Fruit fly (Drosophila melanogaster) whole organism, prepupa: ENCODE results near the gene Hmr.

ENCODE experiments used
- Blimp-1 ChIP-seq: fragments of 200-800 bp; sonication (Bioruptor generic); optimal IDR thresholded peaks from 3 replicates; lab custom pipeline; 2017; ENCODE audit warnings: missing biosample characterization, missing genetic modification characterization, mild to moderate bottlenecking, moderate library complexity, missing genetic modification reagents
- CG10631 ChIP-seq: fragments of 200-800 bp; sonication (Bioruptor generic); optimal IDR thresholded peaks from 2 replicates; lab custom pipeline; 2016; ENCODE audit warnings: missing biosample characterization, missing genetic modification characterization
- CG10669 ChIP-seq: fragments of 200-800 bp; sonication (Bioruptor generic); optimal IDR thresholded peaks from 3 replicates; lab custom pipeline; 2018; ENCODE audit warnings: missing biosample characterization, mild to moderate bottlenecking, missing genetic modification characterization, moderate library complexity
- CG11294 ChIP-seq: fragments of 200-800 bp; sonication (Bioruptor generic); IDR thresholded peaks from 2 replicates; pipeline ENCODE4 v1.3.6; 2022; ENCODE audit warnings: missing biosample characterization, missing genetic modification characterization
- CG11762 ChIP-seq: fragments of 200-800 bp; sonication (Bioruptor generic); optimal IDR thresholded peaks from 3 replicates; lab custom pipeline; 2016; ENCODE audit warnings: missing biosample characterization, missing genetic modification characterization; ENCODE audit not compliant: insufficient read depth
- CG11902 ChIP-seq: fragments of 200-800 bp; sonication (Bioruptor generic); optimal IDR thresholded peaks from 3 replicates; lab custom pipeline; 2016; ENCODE audit warnings: missing biosample characterization, missing genetic modification characterization
- CG15336 ChIP-seq: fragments of 200-800 bp; sonication (Bioruptor generic); IDR thresholded peaks from 2 replicates; pipeline ENCODE4 v1.3.6; 2022; ENCODE audit warnings: missing biosample characterization, missing genetic modification characterization
- CG1621 ChIP-seq: fragments of 200-800 bp; sonication (Bioruptor generic); optimal IDR thresholded peaks from 3 replicates; lab custom pipeline; 2018; ENCODE audit warnings: missing biosample characterization, mild to moderate bottlenecking, missing genetic modification characterization
- CG31627 ChIP-seq: fragments of 200-800 bp; sonication (Bioruptor generic); optimal IDR thresholded peaks from 3 replicates; lab custom pipeline; 2016; ENCODE audit warnings: missing biosample characterization, missing genetic modification characterization
- CG32006 ChIP-seq: fragments of 200-800 bp; sonication (Bioruptor generic); optimal IDR thresholded peaks from 3 replicates; lab custom pipeline; 2017; ENCODE audit warnings: missing biosample characterization, mild to moderate bottlenecking, missing genetic modification characterization
- CG34406 ChIP-seq: fragments of 200-800 bp; sonication (Bioruptor generic); optimal IDR thresholded peaks from 3 replicates; lab custom pipeline; 2016; ENCODE audit warnings: missing biosample characterization, missing genetic modification characterization
- CG3919 ChIP-seq: fragments of 200-800 bp; sonication (Bioruptor generic); optimal IDR thresholded peaks from 3 replicates; lab custom pipeline; 2016; ENCODE audit warnings: missing biosample characterization, missing genetic modification characterization
- CG4318 ChIP-seq: fragments of 200-800 bp; sonication (Bioruptor generic); optimal IDR thresholded peaks from 3 replicates; lab custom pipeline; 2017; ENCODE audit warnings: missing biosample characterization, mild to moderate bottlenecking, missing genetic modification characterization
- CG6163 ChIP-seq: fragments of 200-800 bp; sonication (Bioruptor generic); IDR thresholded peaks from 3 replicates; pipeline ENCODE4 v1.3.6; 2022; ENCODE audit warnings: missing biosample characterization, missing genetic modification characterization
- CG6276 ChIP-seq: fragments of 200-800 bp; sonication (Bioruptor generic); optimal IDR thresholded peaks from 2 replicates; lab custom pipeline; 2017; ENCODE audit warnings: missing biosample characterization, mild to moderate bottlenecking, missing genetic modification characterization
- CG6792 ChIP-seq: fragments of 200-800 bp; sonication (Bioruptor generic); optimal IDR thresholded peaks from 3 replicates; lab custom pipeline; 2016; ENCODE audit warnings: missing biosample characterization, missing genetic modification characterization
- CG6854 ChIP-seq: fragments of 200-800 bp; sonication (Bioruptor generic); optimal IDR thresholded peaks from 2 replicates; lab custom pipeline; 2017; ENCODE audit warnings: missing biosample characterization, mild to moderate bottlenecking, missing genetic modification characterization
- CG8319 ChIP-seq: fragments of 200-800 bp; sonication (Bioruptor generic); optimal IDR thresholded peaks from 3 replicates; lab custom pipeline; 2016; ENCODE audit warnings: missing biosample characterization, missing genetic modification characterization
- CG9139 ChIP-seq: fragments of 200-800 bp; sonication (Bioruptor generic); optimal IDR thresholded peaks from 3 replicates; lab custom pipeline; 2017; ENCODE audit warnings: missing biosample characterization, mild to moderate bottlenecking, missing genetic modification characterization
- Eip75B ChIP-seq: fragments of 200-800 bp; sonication (Bioruptor generic); optimal IDR thresholded peaks from 3 replicates; lab custom pipeline; 2016; ENCODE audit warnings: missing biosample characterization, missing genetic modification characterization
- Eip93F ChIP-seq: fragments of 200-800 bp; sonication (Bioruptor generic); optimal IDR thresholded peaks from 2 replicates; lab custom pipeline; 2016; ENCODE audit warnings: missing biosample characterization, mild to moderate bottlenecking, missing genetic modification characterization
- Ets21C ChIP-seq: fragments of 200-800 bp; sonication (Bioruptor generic); optimal IDR thresholded peaks from 3 replicates; lab custom pipeline; 2016; ENCODE audit warnings: missing biosample characterization, missing genetic modification characterization
- Gug ChIP-seq: fragments of 200-800 bp; sonication (Bioruptor generic); IDR thresholded peaks from 2 replicates; pipeline ENCODE4 v1.3.6; 2022; ENCODE audit warnings: missing biosample characterization, missing genetic modification characterization
- Hr38 ChIP-seq: sonication (Bioruptor generic); optimal IDR thresholded peaks from 2 replicates; lab custom pipeline; 2016; ENCODE audit warnings: missing biosample characterization, missing genetic modification characterization
- Hr39 ChIP-seq: fragments of 200-800 bp; sonication (Bioruptor generic); optimal IDR thresholded peaks from 2 replicates; lab custom pipeline; 2016; ENCODE audit warnings: missing biosample characterization, missing genetic modification characterization
- Hr4 ChIP-seq: fragments of 200-800 bp; sonication (Bioruptor generic); optimal IDR thresholded peaks from 3 replicates; lab custom pipeline; 2016; ENCODE audit warnings: missing biosample characterization, missing genetic modification characterization
- Lpt ChIP-seq: fragments of 200-800 bp; sonication (Bioruptor generic); optimal IDR thresholded peaks from 3 replicates; lab custom pipeline; 2016; ENCODE audit warnings: missing biosample characterization, missing genetic modification characterization
- Met ChIP-seq: fragments of 200-800 bp; sonication (Bioruptor generic); optimal IDR thresholded peaks from 3 replicates; lab custom pipeline; 2016; ENCODE audit warnings: missing biosample characterization, missing genetic modification characterization
- OdsH ChIP-seq: fragments of 200-800 bp; sonication (Bioruptor generic); optimal IDR thresholded peaks from 3 replicates; lab custom pipeline; 2016; ENCODE audit warnings: missing biosample characterization, missing genetic modification characterization
- Smox ChIP-seq: fragments of 200-800 bp; sonication (Bioruptor generic); optimal IDR thresholded peaks from 3 replicates; lab custom pipeline; 2016; ENCODE audit warnings: missing biosample characterization, missing genetic modification characterization
- Sox102F ChIP-seq: fragments of 200-800 bp; sonication (Bioruptor generic); optimal IDR thresholded peaks from 2 replicates; lab custom pipeline; 2016; ENCODE audit warnings: missing biosample characterization, mild to moderate bottlenecking, missing genetic modification characterization
- Sox14 ChIP-seq: fragments of 200-800 bp; sonication (Bioruptor generic); optimal IDR thresholded peaks from 3 replicates; lab custom pipeline; 2016; ENCODE audit warnings: missing biosample characterization, missing genetic modification characterization
- achi ChIP-seq: fragments of 200-800 bp; sonication (Bioruptor generic); optimal IDR thresholded peaks from 3 replicates; lab custom pipeline; 2016; ENCODE audit warnings: missing biosample characterization, missing genetic modification characterization
- acj6 ChIP-seq: fragments of 200-800 bp; sonication (Bioruptor generic); optimal IDR thresholded peaks from 3 replicates; lab custom pipeline; 2016; ENCODE audit warnings: missing biosample characterization, missing genetic modification characterization
- dac ChIP-seq: fragments of 200-800 bp; sonication (Bioruptor generic); optimal IDR thresholded peaks from 2 replicates; lab custom pipeline; 2017; ENCODE audit warnings: missing biosample characterization, mild to moderate bottlenecking, missing genetic modification characterization
- dsx ChIP-seq: fragments of 200-800 bp; optimal IDR thresholded peaks from 3 replicates; lab custom pipeline; 2019; ENCODE audit warnings: missing biosample characterization, mild to moderate bottlenecking, missing genetic modification characterization, moderate library complexity; ENCODE audit not compliant: poor library complexity, severe bottlenecking
- eg ChIP-seq: fragments of 200-800 bp; sonication (Bioruptor generic); IDR thresholded peaks from 3 replicates; pipeline ENCODE4 v1.3.6; 2022; ENCODE audit warnings: missing biosample characterization, missing genetic modification characterization
- fkh ChIP-seq: fragments of 200-800 bp; sonication (Bioruptor generic); optimal IDR thresholded peaks from 3 replicates; lab custom pipeline; 2017; ENCODE audit warnings: missing biosample characterization, mild to moderate bottlenecking, missing genetic modification characterization, moderate library complexity
- lz ChIP-seq: fragments of 200-800 bp; sonication (Bioruptor generic); optimal IDR thresholded peaks from 3 replicates; lab custom pipeline; 2016; ENCODE audit warnings: missing biosample characterization, missing genetic modification characterization
- net ChIP-seq: fragments of 200-800 bp; sonication (Bioruptor generic); optimal IDR thresholded peaks from 3 replicates; lab custom pipeline; 2016; ENCODE audit warnings: missing biosample characterization, missing genetic modification characterization
- pdm3 ChIP-seq: fragments of 200-800 bp; sonication (Bioruptor generic); optimal IDR thresholded peaks from 3 replicates; lab custom pipeline; 2016; ENCODE audit warnings: missing biosample characterization, missing genetic modification characterization
- spab ChIP-seq: fragments of 200-800 bp; sonication (Bioruptor generic); optimal IDR thresholded peaks from 2 replicates; lab custom pipeline; 2017; ENCODE audit warnings: missing biosample characterization, mild to moderate bottlenecking, missing genetic modification characterization, missing genetic modification reagents
- ss ChIP-seq, 2 experiments: fragments of 200-800 bp; sonication (Bioruptor generic); optimal IDR thresholded peaks; 2 replicates in 1 of 2; 3 replicates in 1 of 2; lab custom pipeline; 2017 to 2018; ENCODE audit warnings: mild to moderate bottlenecking in 2 of 2, missing biosample characterization in 2 of 2, missing genetic modification characterization in 2 of 2, moderate library complexity in 1 of 2
- svp ChIP-seq: fragments of 200-800 bp; sonication (Bioruptor generic); peaks from one replicate; lab custom pipeline; 2016; ENCODE audit warnings: missing biosample characterization, missing genetic modification characterization
- topi ChIP-seq: fragments of 200-800 bp; sonication (Bioruptor generic); optimal IDR thresholded peaks from 3 replicates; lab custom pipeline; 2016; ENCODE audit warnings: missing biosample characterization, missing genetic modification characterization

Hmr gene

DNA sequence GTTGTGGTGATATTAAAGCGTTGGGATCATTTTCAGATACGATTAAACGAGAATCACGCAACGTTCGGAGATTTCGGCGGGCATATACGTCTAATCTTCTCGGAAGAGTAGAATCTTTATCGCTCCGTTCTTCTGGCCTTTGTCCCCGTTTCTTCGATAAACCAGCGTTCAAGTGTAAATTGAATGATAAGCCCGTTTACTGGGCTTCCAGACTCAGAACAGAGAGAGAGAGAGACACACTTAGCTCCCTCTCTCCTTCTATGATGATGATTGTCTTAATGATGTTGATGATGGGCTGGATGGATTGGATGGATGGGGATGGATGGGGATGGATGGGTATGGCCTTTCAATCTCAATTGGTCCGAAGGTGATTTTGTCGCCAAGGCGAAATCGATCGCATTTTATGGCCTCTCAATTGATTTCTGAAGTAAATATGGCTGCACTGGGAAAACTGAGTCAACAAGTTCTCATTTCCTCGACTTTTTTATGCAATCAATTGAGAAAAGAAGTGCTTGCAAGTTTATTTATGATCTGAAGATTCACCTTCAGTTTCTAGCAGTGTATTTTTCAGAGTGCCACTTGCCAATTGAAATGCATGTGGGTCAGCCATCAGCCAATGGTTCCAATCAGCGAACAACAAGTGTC, 15.1 kb downstream of the Hmr start (continued):
- TF ChIP-seq dac (GFP tag; lab: Kevin White, UChicago): no peak
- TF ChIP-seq CG6276: no peak
- TF ChIP-seq Smox (GFP tag; lab: Kevin White, UChicago): peak; percentile 8
- no peak for TF ChIP-seq topi (GFP tag; lab: Kevin White, UChicago)
- TF ChIP-seq pdm3 (GFP tag; lab: Kevin White, UChicago): peak; percentile 34
- TF ChIP-seq CG4318 (GFP tag; lab: Kevin White, UChicago): no peak
- no peak for TF ChIP-seq CG31627 (GFP tag; lab: Kevin White, UChicago)
- TF ChIP-seq Sox14 (GFP tag; lab: Kevin White, UChicago): peak; percentile 7
- TF ChIP-seq CG10669: peak; percentile 62

DNA sequence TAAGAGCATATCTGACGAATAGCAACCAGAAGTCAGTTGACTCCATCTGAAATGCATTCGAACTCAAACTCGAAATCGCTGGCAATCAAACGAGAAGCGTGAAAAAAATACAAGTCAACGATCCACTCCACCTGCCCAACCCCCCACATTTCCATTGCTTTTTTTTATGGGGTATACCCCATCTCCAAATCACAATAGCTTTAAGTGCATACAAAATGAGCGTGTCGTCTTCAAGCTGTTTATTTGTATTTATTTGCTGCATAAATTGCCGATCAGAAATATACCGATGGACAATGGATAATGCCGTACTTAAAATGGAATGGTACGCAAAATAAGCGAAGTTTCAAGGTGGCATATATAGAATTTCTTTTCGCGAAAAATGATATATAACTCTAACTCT, 16.1 kb downstream of the Hmr start:
- no peak for TF ChIP-seq Hr4 (GFP tag; lab: Kevin White, UChicago)
- TF ChIP-seq CG3919: no peak
- no peak for TF ChIP-seq Eip75B (GFP tag; lab: Kevin White, UChicago)
- no peak for TF ChIP-seq CG1621 (tag; lab: Kevin White, UChicago)
- TF ChIP-seq Sox102F (GFP tag; lab: Kevin White, UChicago): no peak
- TF ChIP-seq eg (GFP tag; lab: Robert Waterston, UW): 0 out of 3 replicates have a peak, but pooled peaks have one; percentile 9
- no peak for TF ChIP-seq CG9139 (GFP tag; lab: Kevin White, UChicago)
- TF ChIP-seq, all 60 proteins: peak for 1

DNA sequence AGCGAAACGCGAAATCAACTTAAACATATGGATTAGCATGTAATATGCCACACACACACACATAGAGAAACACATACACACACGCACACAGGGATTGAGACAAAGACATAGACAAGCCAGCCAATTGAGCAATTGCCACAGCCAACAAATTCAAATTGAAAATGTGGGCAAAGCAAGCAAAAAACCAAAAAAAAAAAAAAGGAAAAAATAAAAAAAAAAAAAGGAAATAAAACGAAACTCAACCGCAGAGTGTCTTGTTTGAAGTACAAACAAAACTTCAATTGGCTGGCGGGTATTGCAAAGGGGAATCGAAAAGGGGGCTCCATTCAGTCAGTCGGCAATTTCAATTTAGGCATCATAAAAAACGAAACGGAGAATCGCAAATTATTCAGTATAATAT, 17.9 kb downstream of the Hmr start:
- no peak for TF ChIP-seq achi (GFP tag; lab: Kevin White, UChicago)
- TF ChIP-seq topi (GFP tag; lab: Kevin White, UChicago): no peak
- TF ChIP-seq CG3919: no peak
- TF ChIP-seq Hr39 (GFP tag; lab: Kevin White, UChicago): no peak
- no peak for TF ChIP-seq Met (GFP tag; lab: Kevin White, UChicago)
- TF ChIP-seq CG9139 (GFP tag; lab: Kevin White, UChicago): no peak
- TF ChIP-seq Lpt (GFP tag; lab: Kevin White, UChicago): peak; percentile 40
- TF ChIP-seq ss (GFP tag; optimal IDR thresholded peaks at IDR 0.05; lab: Kevin White, UChicago): no peak
- TF ChIP-seq Hr4 (GFP tag; lab: Kevin White, UChicago): no peak
- TF ChIP-seq Smox (GFP tag; lab: Kevin White, UChicago): no peak
- TF ChIP-seq dac (GFP tag; lab: Kevin White, UChicago): no peak
- TF ChIP-seq fkh (GFP tag; lab: Kevin White, UChicago): no peak
- no peak for TF ChIP-seq Blimp-1
- no peak for TF ChIP-seq CG11294 (GFP tag; lab: Robert Waterston, UW)
- peak; percentile 89 for TF ChIP-seq eg (GFP tag; lab: Robert Waterston, UW)
- TF ChIP-seq CG10631 (GFP tag; lab: Kevin White, UChicago): no peak
- no peak for TF ChIP-seq pdm3 (GFP tag; lab: Kevin White, UChicago)
- TF ChIP-seq CG15336 (GFP tag; lab: Robert Waterston, UW): peak; percentile 79
- TF ChIP-seq spab (GFP tag; lab: Kevin White, UChicago): no peak
- TF ChIP-seq CG6854 (GFP tag; lab: Kevin White, UChicago): no peak
- TF ChIP-seq CG34406: no peak
- peak; percentile 63; the same call in 2 of the 3 replicates for TF ChIP-seq CG6163
- TF ChIP-seq Sox14 (GFP tag; lab: Kevin White, UChicago): no peak
- TF ChIP-seq CG31627 (GFP tag; lab: Kevin White, UChicago): no peak
- TF ChIP-seq Ets21C: no peak
- TF ChIP-seq CG6276: peak; percentile 64
- no peak for TF ChIP-seq CG11762 (GFP tag; lab: Kevin White, UChicago)
- TF ChIP-seq CG8319: no peak
- TF ChIP-seq net (GFP tag; lab: Kevin White, UChicago): peak; percentile 0
- TF ChIP-seq CG6792 (GFP tag; lab: Kevin White, UChicago): no peak
- TF ChIP-seq Hr38 (GFP tag; lab: Kevin White, UChicago): no peak
- 0 out of 2 replicates have a peak, but pooled peaks have one; percentile 41 for TF ChIP-seq Gug (GFP tag; lab: Robert Waterston, UW)
- TF ChIP-seq svp (GFP tag; lab: Kevin White, UChicago): peak; percentile 1
- TF ChIP-seq CG1621 (tag; lab: Kevin White, UChicago): no peak
- no peak for TF ChIP-seq Eip93F (GFP tag; lab: Kevin White, UChicago)
- TF ChIP-seq dsx: no peak
- TF ChIP-seq CG11902: no peak
- TF ChIP-seq lz (GFP tag; lab: Kevin White, UChicago): no peak
- TF ChIP-seq acj6 (GFP tag; lab: Kevin White, UChicago): no peak
- no peak for TF ChIP-seq CG32006 (GFP tag; lab: Kevin White, UChicago)
- no peak for TF ChIP-seq CG10669
- TF ChIP-seq OdsH: no peak
